Worm (Caenorhabditis elegans) whole organism, midembryonic: Measurements from ENCODE around the gene try-9.

Experiments used
- T22C8.4 ChIP-seq: fragments of 200-800 bp; sonication (Bioruptor generic); IDR thresholded peaks from 2 replicates; pipeline ENCODE4 v1.3.6; 2022; ENCODE audit warnings: missing genetic modification characterization, missing compliant biosample characterization
- cog-1 ChIP-seq: sonication (generic microtip); optimal IDR thresholded peaks from 2 replicates; lab custom pipeline; 2016; ENCODE audit warnings: missing genetic modification characterization, missing compliant biosample characterization
- flt-1 ChIP-seq: fragments of 200-800 bp; sonication (Bioruptor generic); IDR thresholded peaks from 2 replicates; pipeline ENCODE4 v1.3.6; 2022; ENCODE audit warnings: missing genetic modification characterization, missing compliant biosample characterization
- klf-2 ChIP-seq: fragments of 200-800 bp; sonication (Bioruptor generic); conservative IDR thresholded peaks from 2 replicates; pipeline ENCODE4 v1.3.6; 2022; ENCODE audit warnings: missing genetic modification reagents, missing genetic modification characterization, missing compliant biosample characterization
- med-1 ChIP-seq: sonication (generic microtip); optimal IDR thresholded peaks from 2 replicates; lab custom pipeline; 2017; ENCODE audit warnings: missing genetic modification characterization, mild to moderate bottlenecking, missing compliant biosample characterization, antibody characterized with exemption, missing genetic modification reagents; ENCODE audit not compliant: insufficient read depth
- ref-1 ChIP-seq: fragments of 200-800 bp; sonication (Bioruptor generic); conservative IDR thresholded peaks from 2 replicates; pipeline ENCODE4 v1.3.6; 2022; ENCODE audit warnings: missing genetic modification reagents, missing genetic modification characterization, missing compliant biosample characterization
- tab-1 ChIP-seq: fragments of 200-800 bp; sonication (Bioruptor generic); IDR thresholded peaks from 2 replicates; pipeline ENCODE4 v1.3.6; 2022; ENCODE audit warnings: missing genetic modification characterization, missing compliant biosample characterization
- ztf-23 ChIP-seq: fragments of 200-800 bp; sonication (Bioruptor generic); IDR thresholded peaks from 2 replicates; pipeline ENCODE4 v1.3.6; 2022; ENCODE audit warnings: missing genetic modification reagents, missing genetic modification characterization, missing compliant biosample characterization
- ztf-29 ChIP-seq: fragments of 200-800 bp; sonication (Bioruptor generic); IDR thresholded peaks from 2 replicates; pipeline ENCODE4 v1.3.6; 2022; ENCODE audit warnings: missing genetic modification reagents, missing genetic modification characterization, missing compliant biosample characterization

try-9 gene

ce11 chrII:4372406-4372805 lies 4.4 kb downstream of the try-9 start, which contains the start of gene paic-1:
paic-1 (minus strand) TSS chrII:4372525.
- TF ChIP-seq klf-2 (GFP tag; lab: Robert Waterston, UW) (no peak), tab-1 (GFP tag; lab: Robert Waterston, UW) (no peak), flt-1 (no peak)

- TF ChIP-seq ref-1 (GFP tag; lab: Robert Waterston, UW): no peak
- TF ChIP-seq klf-2 (GFP tag; lab: Robert Waterston, UW): no peak
These were observed 4.9 kb downstream of the try-9 start for ce11 chrII:4372867-4373397.

DNA sequence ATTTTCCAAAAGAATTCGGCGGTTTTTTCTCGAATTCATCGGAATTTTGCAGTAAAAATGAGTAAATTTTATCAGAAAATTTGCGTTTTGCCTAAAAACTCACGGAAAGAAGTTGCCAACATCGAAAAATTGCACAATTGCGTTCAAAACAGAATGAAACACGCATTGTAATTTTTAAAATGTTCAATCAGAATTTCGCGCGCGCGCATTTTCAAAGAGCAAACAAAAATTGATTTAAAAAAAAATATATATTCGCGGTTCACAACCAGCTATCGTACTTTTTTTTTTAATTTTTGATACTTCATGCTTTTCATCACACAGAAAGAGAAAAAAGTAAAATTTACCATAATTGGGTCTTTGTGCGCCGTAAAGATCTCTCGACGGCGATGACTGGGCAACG lies 6.9 kb downstream of the try-9 start:
- TF ChIP-seq med-1 (GFP tag; lab: Kevin White, UChicago) (no peak), ref-1 (GFP tag; lab: Robert Waterston, UW) (no peak), klf-2 (GFP tag; lab: Robert Waterston, UW) (no peak), T22C8.4 (GFP tag; lab: Robert Waterston, UW) (no peak), ztf-23 (GFP tag; lab: Robert Waterston, UW) (no peak), tab-1 (GFP tag; lab: Robert Waterston, UW) (no peak), flt-1 (no peak), cog-1 (no peak), ztf-29 (GFP tag; lab: Robert Waterston, UW) (no peak)

DNA sequence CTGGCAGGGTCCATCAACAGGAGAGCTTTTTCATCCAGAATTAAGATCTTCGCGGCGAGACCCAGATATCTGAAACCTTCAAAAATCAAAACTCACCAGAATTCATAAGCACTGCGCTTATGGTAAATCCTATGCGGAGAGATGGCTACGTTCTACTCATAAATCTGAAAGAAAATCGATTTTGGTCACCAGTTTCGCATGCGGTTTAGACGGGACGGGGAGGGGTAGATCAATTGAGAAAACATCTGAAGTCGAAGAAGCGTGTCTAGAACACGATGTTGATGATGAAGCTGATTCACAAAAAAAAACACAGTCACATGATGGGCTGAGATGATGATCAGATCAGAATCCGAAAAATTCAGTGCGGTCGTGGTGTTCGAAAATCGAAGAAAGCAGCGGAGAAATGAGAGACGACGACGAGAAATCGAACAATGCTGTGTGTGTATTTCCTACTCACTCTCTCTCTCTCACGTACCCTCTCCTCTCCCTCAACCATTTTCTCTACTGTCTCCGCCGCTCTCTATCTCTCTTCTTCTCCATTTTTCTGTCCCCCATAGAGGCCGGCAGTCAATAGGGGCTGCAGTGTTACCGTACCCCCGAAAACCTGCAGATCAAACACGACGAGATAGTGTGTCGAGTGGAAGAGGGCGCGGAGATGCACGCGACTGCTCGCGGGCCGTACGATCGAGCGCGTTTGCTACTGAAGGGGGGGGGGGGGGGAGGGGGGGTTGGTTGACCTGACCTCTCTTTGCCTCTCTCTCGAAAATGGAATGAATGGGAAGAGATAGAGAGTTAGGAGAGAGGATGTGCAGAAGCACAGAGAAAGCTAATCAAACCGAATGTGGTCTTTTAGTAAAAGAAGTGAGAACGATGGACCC lies 8.5 kb downstream of the try-9 start, which contains the start of gene ntl-2:
Gene ntl-2 (minus strand): TSS at position 171 of the 878 bp plus-strand sequence.
- peak; percentile 78 for TF ChIP-seq ztf-23 (GFP tag; lab: Robert Waterston, UW)
- TF ChIP-seq ref-1 (GFP tag; lab: Robert Waterston, UW): no peak
- peak; percentile 85 for TF ChIP-seq cog-1
- 0 out of 2 replicates have a peak, but pooled peaks have one; percentile 50 for TF ChIP-seq klf-2 (GFP tag; lab: Robert Waterston, UW)
- TF ChIP-seq med-1 (GFP tag; lab: Kevin White, UChicago): no peak
- TF ChIP-seq flt-1: peak; percentile 83; the same call in 1 of the 2 replicates
- TF ChIP-seq ztf-29 (GFP tag; lab: Robert Waterston, UW): peak; percentile 47; the same call in 1 of the 2 replicates
- TF ChIP-seq tab-1 (GFP tag; lab: Robert Waterston, UW): peak; percentile 70; the same call in 1 of the 2 replicates
- TF ChIP-seq T22C8.4 (GFP tag; lab: Robert Waterston, UW): 0 out of 2 replicates have a peak, but pooled peaks have one; percentile 11

ce11 chrII:4378195-4378594 lies 10.2 kb downstream of the try-9 start, which contains the start of gene B0286.1:
B0286.1 (plus strand) TSS chrII:4378495.
- no peak for TF ChIP-seq ztf-23 (GFP tag; lab: Robert Waterston, UW)
- no peak for TF ChIP-seq T22C8.4 (GFP tag; lab: Robert Waterston, UW)
- TF ChIP-seq med-1 (GFP tag; lab: Kevin White, UChicago): no peak
- TF ChIP-seq flt-1: no peak
- no peak for TF ChIP-seq ztf-29 (GFP tag; lab: Robert Waterston, UW)
- no peak for TF ChIP-seq cog-1
- TF ChIP-seq ref-1 (GFP tag; lab: Robert Waterston, UW): no peak
- no peak for TF ChIP-seq tab-1 (GFP tag; lab: Robert Waterston, UW)

- TF ChIP-seq flt-1 (no peak), ztf-23 (GFP tag; lab: Robert Waterston, UW) (no peak), med-1 (GFP tag; lab: Kevin White, UChicago) (no peak), tab-1 (GFP tag; lab: Robert Waterston, UW) (no peak), ref-1 (GFP tag; lab: Robert Waterston, UW) (no peak), cog-1 (no peak), T22C8.4 (GFP tag; lab: Robert Waterston, UW) (no peak)
These were observed 15.3 kb downstream of the try-9 start, which contains the start of gene fkh-6 for ce11 chrII:4383306-4383705. fkh-6 (minus strand) TSS chrII:4383406.

DNA sequence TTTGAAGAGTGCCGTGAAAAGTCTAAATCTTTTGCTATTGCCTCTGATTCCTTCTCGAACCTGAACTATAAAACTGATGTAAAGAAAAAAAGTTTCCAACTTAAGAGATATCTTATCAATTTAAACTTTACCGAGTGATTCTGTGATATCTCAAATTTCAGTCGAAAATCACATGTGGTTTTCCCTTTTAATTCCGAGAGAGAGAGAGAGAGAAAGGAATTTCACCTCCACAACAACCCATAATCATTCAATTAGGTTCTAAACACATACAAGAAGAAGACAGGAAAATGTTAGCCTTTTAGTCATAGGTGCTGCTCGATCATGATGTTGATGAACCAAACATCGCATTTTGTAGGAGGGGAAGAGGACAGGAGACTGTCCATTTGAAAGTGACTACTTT lies 23.0 kb downstream of the try-9 start:
- TF ChIP-seq flt-1 (no peak), ref-1 (GFP tag; lab: Robert Waterston, UW) (no peak), tab-1 (GFP tag; lab: Robert Waterston, UW) (no peak), klf-2 (GFP tag; lab: Robert Waterston, UW) (no peak), cog-1 (no peak), med-1 (GFP tag; lab: Kevin White, UChicago) (no peak), ztf-29 (GFP tag; lab: Robert Waterston, UW) (no peak), T22C8.4 (GFP tag; lab: Robert Waterston, UW) (no peak), ztf-23 (GFP tag; lab: Robert Waterston, UW) (no peak)

DNA sequence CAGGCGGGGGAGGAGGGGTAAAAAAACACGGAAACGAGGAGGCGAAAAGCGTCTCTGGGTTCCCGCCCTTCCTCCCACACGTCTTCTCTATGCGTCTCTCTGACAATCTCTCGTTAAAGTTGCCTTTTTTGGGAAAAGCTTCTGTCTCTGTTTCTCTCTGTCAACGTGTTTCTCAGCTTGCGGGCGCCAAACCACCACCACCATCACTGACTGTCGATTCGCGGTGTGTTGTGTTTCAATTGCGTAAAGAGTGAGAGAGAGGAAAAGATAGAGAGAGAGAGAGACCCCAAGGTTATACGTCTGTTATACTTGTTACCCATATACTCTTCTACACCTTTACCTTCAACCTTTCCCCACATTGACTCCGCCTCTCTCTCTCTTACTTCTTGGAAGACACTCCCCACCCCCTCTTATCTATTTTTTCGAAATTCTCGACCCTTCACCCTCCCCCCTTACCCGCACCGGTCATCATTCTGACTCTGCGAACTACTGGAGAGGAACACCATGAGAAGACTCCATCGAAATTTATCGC lies 24.6 kb downstream of the try-9 start, which contains the start of gene mlt-7:
Gene mlt-7 (plus strand): TSS at position 482 of the 532 bp plus-strand sequence.
- TF ChIP-seq klf-2 (GFP tag; lab: Robert Waterston, UW) (no peak), ztf-23 (GFP tag; lab: Robert Waterston, UW) (no peak), ref-1 (GFP tag; lab: Robert Waterston, UW) (no peak), tab-1 (GFP tag; lab: Robert Waterston, UW) (no peak), flt-1 (no peak), med-1 (GFP tag; lab: Kevin White, UChicago) (no peak), cog-1 (no peak), ztf-29 (GFP tag; lab: Robert Waterston, UW) (no peak), T22C8.4 (GFP tag; lab: Robert Waterston, UW) (no peak)

DNA sequence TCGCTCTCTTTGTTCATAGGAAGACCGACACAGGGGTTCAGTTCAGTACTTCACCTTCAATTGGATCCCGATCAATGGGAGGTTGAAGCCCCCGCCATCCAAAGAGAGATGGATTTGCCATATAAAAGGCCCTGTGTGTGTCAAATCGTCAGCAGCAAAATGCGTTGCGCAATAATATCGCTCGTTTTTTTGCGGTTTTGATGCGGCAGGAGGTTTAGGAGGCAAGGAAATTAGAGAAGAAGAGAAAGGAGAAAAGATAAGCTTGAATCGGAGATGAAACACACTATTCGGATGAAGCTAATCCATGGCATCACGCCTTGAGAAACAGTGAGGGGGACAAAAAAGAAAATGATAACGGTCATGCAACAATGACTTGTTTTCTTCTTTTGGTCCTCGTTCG lies 26.4 kb downstream of the try-9 start:
- TF ChIP-seq cog-1: no peak
- no peak for TF ChIP-seq flt-1
- TF ChIP-seq ztf-29 (GFP tag; lab: Robert Waterston, UW): no peak
- no peak for TF ChIP-seq tab-1 (GFP tag; lab: Robert Waterston, UW)
- no peak for TF ChIP-seq klf-2 (GFP tag; lab: Robert Waterston, UW)
- no peak for TF ChIP-seq T22C8.4 (GFP tag; lab: Robert Waterston, UW)
- TF ChIP-seq ref-1 (GFP tag; lab: Robert Waterston, UW): no peak
- TF ChIP-seq ztf-23 (GFP tag; lab: Robert Waterston, UW): no peak
- no peak for TF ChIP-seq med-1 (GFP tag; lab: Kevin White, UChicago)
